Worm (Caenorhabditis elegans): Measurements from ENCODE around the gene gly-12.

Gene gly-12

DNA sequence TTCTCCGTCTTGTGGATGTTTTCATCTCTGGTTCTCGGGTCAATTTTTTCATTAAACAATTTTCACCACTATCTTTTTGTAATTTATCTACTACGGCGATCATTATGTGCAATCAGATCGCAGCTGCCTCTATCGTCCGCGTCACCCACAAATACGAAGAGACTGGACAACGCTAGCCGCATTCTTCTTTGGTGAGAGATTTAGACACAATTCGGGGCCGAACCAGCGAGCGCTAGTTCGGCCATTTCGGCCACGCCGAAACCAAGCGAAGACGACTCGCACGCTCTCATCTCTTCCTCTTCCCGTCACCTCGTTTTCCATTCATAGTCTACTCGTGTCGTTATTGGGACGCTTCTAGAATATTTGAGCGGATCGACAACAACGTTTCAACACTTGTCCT, at the start of gene gly-12:
gly-12 (plus strand) TSS at position 117 of the 400 bp plus-strand sequence.
- TF ChIP-seq ceh-16 (tag; optimal IDR thresholded peaks at IDR 0.05) = no peak
- TF ChIP-seq nhr-25 (tag; optimal IDR thresholded peaks at IDR 0.05) = peak; percentile 56
- no peak for TF ChIP-seq aly-2 (tag; optimal IDR thresholded peaks at IDR 0.05)
- no peak for TF ChIP-seq fkh-10 (GFP tag; optimal IDR thresholded peaks at IDR 0.05)
- TF ChIP-seq elt-1 (tag; optimal IDR thresholded peaks at IDR 0.05) = peak; percentile 89
- no peak for TF ChIP-seq nhr-43 (tag; optimal IDR thresholded peaks at IDR 0.05; ENCODE audit: poor library complexity, severe bottlenecking)
- TF ChIP-seq ama-1 (optimal IDR thresholded peaks at IDR 0.05) = no peak
- no peak for TF ChIP-seq ceh-28 (tag; optimal IDR thresholded peaks at IDR 0.05)
- no peak for TF ChIP-seq ztf-11 (tag; optimal IDR thresholded peaks at IDR 0.05)
- TF ChIP-seq nfya-1 (tag; optimal IDR thresholded peaks at IDR 0.05; ENCODE audit: insufficient read depth) = peak; percentile 50
- peak; percentile 46 for TF ChIP-seq lin-39 (tag; optimal IDR thresholded peaks at IDR 0.05)
- peak; percentile 55 for TF ChIP-seq nhr-23 (tag; optimal IDR thresholded peaks at IDR 0.05)
- TF ChIP-seq hmg-11 (tag; optimal IDR thresholded peaks at IDR 0.05) = peak; percentile 6
- peak; percentile 37 for TF ChIP-seq egl-5 (tag; optimal IDR thresholded peaks at IDR 0.05)

DNA sequence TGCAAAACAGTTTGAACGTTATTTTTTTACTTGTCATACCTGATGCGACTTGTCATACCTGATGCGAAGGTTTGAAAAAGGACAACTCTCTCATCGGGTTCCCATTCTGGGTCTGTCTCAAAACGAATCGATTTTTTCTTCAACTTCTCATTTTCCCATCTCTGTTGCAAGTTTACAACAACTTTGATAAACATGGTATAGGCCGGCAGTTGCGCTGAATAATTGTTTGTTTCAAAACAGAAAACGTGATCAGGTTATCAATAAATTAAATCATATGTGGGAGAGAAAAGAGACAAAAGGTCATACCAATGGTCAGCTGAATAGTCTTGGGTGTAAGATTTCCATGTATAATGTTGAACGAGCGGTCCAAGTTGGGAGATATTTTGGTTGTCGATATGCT, 48.8 kb upstream of the gly-12 start:
- TF ChIP-seq lin-15B (tag; optimal IDR thresholded peaks at IDR 0.05) (no peak), jun-1 (tag; optimal IDR thresholded peaks at IDR 0.05) (peak; percentile 6), ZK546.5 (tag; optimal IDR thresholded peaks at IDR 0.05) (no peak)

DNA sequence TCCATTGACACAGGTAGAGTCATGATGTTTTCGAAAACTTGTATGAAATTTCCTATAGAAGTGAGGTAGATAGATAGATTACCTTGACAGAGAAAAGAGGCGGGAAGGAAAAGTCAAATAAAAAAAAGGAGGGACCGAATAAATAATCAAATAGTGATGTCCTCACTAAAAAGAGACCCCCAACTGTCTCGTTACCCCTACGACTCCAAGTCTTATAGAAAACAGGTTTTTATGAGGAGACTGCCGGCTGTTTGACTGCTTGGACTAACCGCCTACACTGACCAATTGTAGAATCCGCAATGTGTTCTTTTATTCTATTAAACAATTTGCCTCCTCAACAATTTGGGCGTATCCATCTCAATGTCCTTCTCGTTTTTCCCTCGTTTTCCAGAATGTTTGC, 47.7 kb upstream of the gly-12 start, which contains the start of gene C01C10.2:
C01C10.2 (minus strand) TSS at position 170 of the 400 bp plus-strand sequence.
- TF ChIP-seq elt-3 (tag; optimal IDR thresholded peaks at IDR 0.05) (no peak), R02D3.7 (tag; optimal IDR thresholded peaks at IDR 0.05) (no peak), nfya-1 (tag; optimal IDR thresholded peaks at IDR 0.05; ENCODE audit: insufficient read depth) (peak; percentile 39), nhr-67 (tag; optimal IDR thresholded peaks at IDR 0.05) (no peak), elt-2 (tag; optimal IDR thresholded peaks at IDR 0.05) (no peak), ztf-11 (tag; optimal IDR thresholded peaks at IDR 0.05) (no peak), ama-1 (optimal IDR thresholded peaks at IDR 0.05) (no peak), nhr-25 (tag; optimal IDR thresholded peaks at IDR 0.05) (peak; percentile 46), lsy-12 (tag; optimal IDR thresholded peaks at IDR 0.05) (no peak), egl-5 (tag; optimal IDR thresholded peaks at IDR 0.05) (peak; percentile 2), nhr-43 (tag; optimal IDR thresholded peaks at IDR 0.05; ENCODE audit: poor library complexity, severe bottlenecking) (no peak), eor-1 (tag; optimal IDR thresholded peaks at IDR 0.05) (no peak), pqm-1 (tag; optimal IDR thresholded peaks at IDR 0.05) (no peak), snpc-4 (tag; optimal IDR thresholded peaks at IDR 0.05) (no peak)

ce11 chrX:7440102-7440501, 45.6 kb upstream of the gly-12 start:
- TF ChIP-seq pqm-1 (tag; optimal IDR thresholded peaks at IDR 0.05) (peak; percentile 81), ztf-11 (tag; optimal IDR thresholded peaks at IDR 0.05) (no peak), elt-2 (tag; optimal IDR thresholded peaks at IDR 0.05) (peak; percentile 34)

ce11 chrX:7442477-7442876, 43.2 kb upstream of the gly-12 start, which contains the start of gene acl-12:
Gene acl-12, minus strand, starts transcription at chrX:7442577.
- TF ChIP-seq ceh-9 (tag; optimal IDR thresholded peaks at IDR 0.05) = no peak
- TF ChIP-seq zag-1 (tag; optimal IDR thresholded peaks at IDR 0.05) = no peak
- TF ChIP-seq jun-1 (tag; optimal IDR thresholded peaks at IDR 0.05) = no peak
- TF ChIP-seq snpc-4 (tag; optimal IDR thresholded peaks at IDR 0.05) = no peak
- no peak for TF ChIP-seq nhr-76 (tag; optimal IDR thresholded peaks at IDR 0.05)
- TF ChIP-seq ama-1 (optimal IDR thresholded peaks at IDR 0.05) = no peak
- peak; percentile 29 for TF ChIP-seq nfya-1 (tag; optimal IDR thresholded peaks at IDR 0.05; ENCODE audit: insufficient read depth)

DNA sequence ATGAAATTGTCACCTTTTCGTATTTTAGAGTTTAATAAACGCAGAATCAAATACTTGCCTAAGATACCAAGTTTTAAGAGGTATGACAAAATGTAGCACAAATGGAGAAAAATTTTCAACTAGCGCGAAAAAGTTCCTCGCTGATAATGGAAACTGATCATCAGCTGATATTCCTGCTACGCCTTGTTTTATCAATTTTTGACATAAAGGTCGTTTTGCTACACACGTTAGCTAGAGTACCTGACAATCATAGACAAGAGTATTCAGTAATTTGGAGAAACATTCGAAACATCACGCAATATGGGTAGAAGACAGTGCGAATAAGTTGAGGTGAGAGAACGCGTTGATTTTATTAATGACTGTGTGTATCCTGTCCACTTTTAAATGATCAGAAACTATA, 39.9 kb upstream of the gly-12 start:
- TF ChIP-seq elt-2 (tag; optimal IDR thresholded peaks at IDR 0.05) (peak; percentile 66), pqm-1 (tag; optimal IDR thresholded peaks at IDR 0.05) (peak; percentile 65), lin-39 (tag; optimal IDR thresholded peaks at IDR 0.05) (no peak)

DNA sequence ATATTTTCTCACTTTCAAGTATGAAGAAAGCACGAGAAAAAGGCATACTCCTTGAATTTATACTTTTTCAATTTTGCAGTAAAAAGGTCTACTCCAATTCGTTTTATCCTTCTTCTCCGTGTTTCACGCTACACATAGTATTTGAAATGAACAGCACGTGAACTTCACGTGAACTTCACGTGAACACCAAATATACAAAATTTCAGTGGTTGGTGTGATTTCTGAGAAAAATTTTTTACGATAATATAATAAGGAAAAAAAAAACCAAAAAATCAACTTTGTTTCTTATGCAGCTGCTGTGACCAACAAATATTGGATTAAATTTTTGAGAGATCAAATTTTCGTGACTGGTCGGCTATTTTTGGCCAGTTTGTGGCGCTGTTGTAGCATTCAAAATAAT, 39.2 kb upstream of the gly-12 start:
- TF ChIP-seq nfya-1 (tag; optimal IDR thresholded peaks at IDR 0.05; ENCODE audit: insufficient read depth) (peak; percentile 10), fkh-10 (GFP tag; optimal IDR thresholded peaks at IDR 0.05) (no peak), mml-1 (tag; optimal IDR thresholded peaks at IDR 0.05) (peak; percentile 91)

Measured in whole organism, L3 larva.